Worm (Caenorhabditis elegans) whole organism, L4/young adult: ENCODE measurements around the gene utp-20.

ENCODE experiments used
- W03F9.2 ChIP-seq: fragments of 150-350 bp; optimal IDR thresholded peaks from 2 replicates; lab custom pipeline; 2014; ENCODE audit warnings: missing biosample characterization, missing genetic modification characterization
- dao-5 ChIP-seq: sonication (generic microtip); optimal IDR thresholded peaks from 2 replicates; lab custom pipeline; 2016; ENCODE audit warnings: missing genotype, missing genetic modification characterization, moderate library complexity, missing compliant biosample characterization
- him-1 ChIP-seq: sonication (generic microtip); optimal IDR thresholded peaks from 2 replicates; lab custom pipeline; 2016; ENCODE audit warnings: missing genotype, missing genetic modification reagents, missing genetic modification characterization, missing compliant biosample characterization

utp-20 gene

DNA sequence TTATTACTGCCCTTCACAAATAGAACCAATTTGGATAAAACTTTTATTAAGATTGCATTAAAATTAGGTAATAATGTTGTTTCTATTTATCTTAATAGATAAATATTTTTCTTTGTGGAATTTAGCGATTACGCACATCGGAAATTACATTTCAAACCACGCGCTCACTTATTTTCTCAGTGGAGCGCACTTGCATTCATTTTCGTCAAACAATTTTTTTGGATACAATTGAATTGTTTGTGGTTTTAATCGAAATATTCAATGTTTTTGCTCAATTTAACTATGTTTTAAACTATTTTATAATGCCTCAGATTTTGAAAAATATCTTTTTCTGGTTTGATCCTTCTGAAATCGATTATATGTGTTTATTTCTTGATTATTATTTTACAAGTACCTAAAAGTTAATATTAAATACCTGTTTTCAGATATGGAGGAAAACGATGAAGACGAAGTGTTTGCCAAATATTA, at the start of gene utp-20:
TSS of gene utp-20 (plus strand) at position 418 of the 468 bp plus-strand sequence.
- TF ChIP-seq W03F9.2 (tag; lab: Kevin White, UChicago) = peak; percentile 62
- no peak for TF ChIP-seq dao-5 (tag; lab: Kevin White, UChicago)
- TF ChIP-seq him-1 = no peak

DNA sequence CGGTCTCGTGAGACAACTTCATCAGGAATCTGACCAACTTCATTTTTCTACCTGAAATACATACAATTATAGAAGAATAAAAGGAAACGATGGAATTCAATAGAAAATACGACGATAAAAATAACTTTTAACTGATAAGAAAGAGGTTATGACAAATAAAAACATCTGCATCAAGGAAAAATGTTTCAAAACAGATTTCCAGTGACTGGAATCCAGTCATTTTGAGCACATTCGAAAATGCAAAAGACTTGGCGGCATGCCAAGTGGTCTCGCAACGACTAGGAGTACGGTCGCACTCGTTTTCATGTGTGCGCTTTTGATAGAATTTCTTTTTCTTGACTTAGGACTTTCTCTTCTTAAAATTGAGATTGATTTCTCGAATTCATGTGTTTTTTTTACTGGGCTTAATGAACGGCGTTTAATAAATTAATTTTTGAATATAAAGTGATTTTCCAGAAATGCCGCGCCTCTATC, 46.4 kb upstream of the utp-20 start, which contains the start of the genes snr-3 and rsp-5:
TSS of gene snr-3 (minus strand) at position 51 of the 474 bp plus-strand sequence.
TSS of gene rsp-5 (plus strand) at position 455 of the 474 bp plus-strand sequence.
- peak; percentile 70 for TF ChIP-seq W03F9.2 (tag; lab: Kevin White, UChicago)
- TF ChIP-seq dao-5 (tag; lab: Kevin White, UChicago) = no peak
- peak; percentile 7 for TF ChIP-seq him-1

DNA sequence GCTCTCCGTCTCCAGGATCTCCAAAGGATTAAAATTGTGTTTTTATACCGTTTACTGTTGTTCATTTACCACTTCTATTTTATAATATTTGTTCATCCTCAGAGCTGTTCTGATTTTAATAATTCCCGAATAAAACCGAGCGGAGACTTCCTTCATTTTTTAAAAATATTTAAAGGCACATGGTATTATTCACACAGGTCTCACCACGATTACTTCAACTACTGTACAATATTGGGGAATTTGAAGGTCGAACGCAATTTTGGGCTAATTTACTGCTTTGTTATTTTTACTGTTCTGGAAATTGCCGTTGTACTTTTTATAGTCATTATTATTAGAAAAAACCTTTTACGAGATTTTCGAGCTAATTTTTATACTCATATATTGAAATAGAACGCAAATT, 45.0 kb upstream of the utp-20 start:
- no peak for TF ChIP-seq dao-5 (tag; lab: Kevin White, UChicago)
- TF ChIP-seq him-1 = no peak
- no peak for TF ChIP-seq W03F9.2 (tag; lab: Kevin White, UChicago)

DNA sequence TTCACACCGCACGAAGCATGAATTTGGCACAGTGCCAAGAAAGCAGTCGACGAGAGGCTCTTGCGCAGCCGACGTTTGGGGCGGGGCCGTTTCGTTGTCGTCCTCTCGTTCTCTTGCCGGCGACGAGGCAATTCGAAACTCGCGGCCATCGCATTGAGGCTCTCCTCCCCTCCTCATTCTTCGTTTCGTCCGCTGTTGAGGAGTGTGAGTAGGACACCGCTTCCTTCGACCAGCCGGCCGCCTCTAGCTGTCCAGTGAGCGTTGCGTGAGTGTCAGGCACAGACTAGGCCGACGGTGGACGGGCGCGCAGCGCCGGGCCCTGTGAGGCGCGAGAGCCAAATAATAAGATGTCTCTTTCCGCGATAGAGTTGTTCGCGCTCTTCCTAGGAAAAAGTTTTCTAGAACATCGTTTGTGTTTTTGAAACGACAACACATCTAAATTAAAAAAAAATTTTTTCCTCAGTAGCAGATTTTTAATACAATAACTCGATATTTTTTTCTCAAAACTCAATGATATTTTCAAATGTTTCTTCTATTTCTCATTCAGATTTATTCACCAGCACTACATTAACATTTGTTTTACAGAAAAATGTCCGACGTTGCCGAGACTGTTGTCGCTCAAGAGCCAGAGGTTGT, 44.2 kb upstream of the utp-20 start, which contains the start of the genes T28D9.11 and T28D9.1:
TSS of gene T28D9.11 (minus strand) at position 177 of the 636 bp plus-strand sequence.
TSS of gene T28D9.1 (plus strand) at position 586 of the 636 bp plus-strand sequence.
- TF ChIP-seq dao-5 (tag; lab: Kevin White, UChicago) (no peak), him-1 (peak; percentile 63), W03F9.2 (tag; lab: Kevin White, UChicago) (no peak)

DNA sequence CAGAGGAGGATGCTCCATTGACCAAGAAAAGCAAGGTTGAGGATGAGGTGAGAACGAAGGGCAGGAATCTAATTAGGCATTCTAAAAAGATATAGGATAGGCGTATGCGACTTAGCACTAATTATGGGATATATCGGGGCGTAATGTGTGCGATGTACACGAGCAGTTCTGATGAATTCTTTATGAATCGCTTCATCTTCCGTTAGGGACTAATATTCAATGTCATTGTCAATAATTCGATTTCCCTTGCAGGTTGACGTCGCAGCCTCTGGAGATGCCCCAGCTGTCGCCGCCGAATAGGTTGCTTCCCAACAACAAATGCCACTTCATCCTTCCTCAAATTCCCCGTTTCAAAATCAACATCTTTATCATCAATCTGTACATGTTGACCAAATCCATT, 43.0 kb upstream of the utp-20 start:
- TF ChIP-seq W03F9.2 (tag; lab: Kevin White, UChicago) (no peak), dao-5 (tag; lab: Kevin White, UChicago) (no peak), him-1 (no peak)

DNA sequence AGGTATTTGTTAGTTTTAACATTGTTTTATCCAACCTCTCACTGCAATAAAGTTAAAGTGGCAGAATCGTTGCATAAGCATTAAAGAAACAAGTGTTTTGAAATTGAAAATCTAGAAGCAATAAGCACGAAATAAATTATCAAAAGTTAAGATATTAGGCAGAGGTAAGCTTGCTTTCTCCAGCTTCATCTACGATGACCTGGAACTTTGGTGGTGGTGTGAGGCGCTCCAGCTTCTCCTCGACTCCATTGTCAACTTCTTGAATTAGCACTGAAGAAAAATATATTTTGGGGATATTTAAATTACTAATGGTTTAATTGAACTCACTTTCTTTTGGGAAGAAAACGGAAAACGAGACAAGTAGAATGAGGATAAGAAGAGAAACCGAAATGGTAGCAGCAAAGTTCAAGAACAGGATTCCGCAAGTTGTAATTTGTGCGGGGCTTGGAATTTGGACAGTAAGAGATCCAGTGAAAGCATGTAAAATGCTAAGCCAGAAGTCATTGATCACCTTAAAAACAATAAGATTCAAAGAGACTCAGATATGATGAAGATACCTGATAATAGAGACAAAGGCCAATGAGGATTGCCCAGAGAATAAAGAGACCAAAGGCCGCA, 42.4 kb upstream of the utp-20 start:
- TF ChIP-seq dao-5 (tag; lab: Kevin White, UChicago) (no peak), him-1 (no peak), W03F9.2 (tag; lab: Kevin White, UChicago) (no peak)

DNA sequence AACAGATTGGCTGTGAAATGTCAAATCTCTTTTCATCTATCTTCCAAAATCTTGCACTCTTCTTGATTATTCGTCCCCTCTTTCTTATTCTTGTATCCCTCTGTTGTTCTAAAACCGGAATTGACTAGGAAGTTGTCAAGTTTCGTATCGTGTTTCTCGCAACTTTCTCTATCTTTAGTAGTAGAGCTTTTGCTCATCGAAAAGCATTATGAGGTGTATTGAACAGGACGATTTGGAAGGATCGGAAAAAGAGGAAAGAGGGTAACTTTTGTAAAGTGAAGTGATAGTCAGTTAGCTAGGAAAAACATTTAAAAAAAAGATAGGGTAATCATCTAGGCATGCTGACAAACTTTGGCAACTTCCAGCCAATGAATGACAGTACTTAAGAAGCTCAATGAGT, 39.7 kb upstream of the utp-20 start:
- TF ChIP-seq W03F9.2 (tag; lab: Kevin White, UChicago) (no peak), him-1 (no peak), dao-5 (tag; lab: Kevin White, UChicago) (no peak)

DNA sequence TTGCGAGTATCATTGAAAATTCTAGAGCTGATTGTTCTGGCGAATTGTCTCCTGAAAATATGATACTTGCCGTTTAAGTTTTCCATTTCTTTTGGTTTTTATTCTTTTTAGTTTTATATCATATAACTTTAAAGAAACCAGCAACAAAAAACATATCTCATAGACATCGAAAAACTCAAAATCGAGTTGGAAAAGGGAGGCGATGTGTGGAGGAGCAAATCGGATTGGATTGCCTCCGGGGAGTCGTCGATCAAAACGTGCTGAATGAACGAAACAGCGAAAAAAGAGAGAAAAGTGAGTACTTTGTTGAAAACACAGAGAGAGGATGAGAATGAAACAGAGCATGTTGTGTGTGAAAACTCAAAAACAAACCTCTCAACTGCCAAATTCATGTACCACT, 39.0 kb upstream of the utp-20 start:
- TF ChIP-seq him-1 = no peak
- no peak for TF ChIP-seq W03F9.2 (tag; lab: Kevin White, UChicago)
- no peak for TF ChIP-seq dao-5 (tag; lab: Kevin White, UChicago)

DNA sequence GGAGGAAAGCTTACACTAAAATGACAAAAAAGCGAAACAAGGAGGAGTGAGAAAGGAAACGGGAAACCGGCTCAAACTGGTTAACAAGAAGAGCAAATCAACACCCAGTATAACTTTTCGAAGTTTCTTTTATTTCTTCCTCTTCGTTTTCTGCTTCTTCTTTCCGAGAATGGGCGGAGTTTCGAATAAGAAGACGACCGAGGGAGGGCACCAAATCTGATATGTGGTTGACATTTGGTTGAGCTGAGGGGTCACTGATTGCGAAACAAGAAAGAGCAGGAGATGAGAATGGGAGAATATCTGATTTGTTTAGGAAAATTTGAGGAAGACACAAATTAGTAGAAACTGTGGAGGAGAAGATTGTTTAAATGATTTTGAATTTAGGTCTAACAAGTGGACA, 37.6 kb upstream of the utp-20 start:
- TF ChIP-seq W03F9.2 (tag; lab: Kevin White, UChicago) = no peak
- TF ChIP-seq him-1 = no peak
- no peak for TF ChIP-seq dao-5 (tag; lab: Kevin White, UChicago)

DNA sequence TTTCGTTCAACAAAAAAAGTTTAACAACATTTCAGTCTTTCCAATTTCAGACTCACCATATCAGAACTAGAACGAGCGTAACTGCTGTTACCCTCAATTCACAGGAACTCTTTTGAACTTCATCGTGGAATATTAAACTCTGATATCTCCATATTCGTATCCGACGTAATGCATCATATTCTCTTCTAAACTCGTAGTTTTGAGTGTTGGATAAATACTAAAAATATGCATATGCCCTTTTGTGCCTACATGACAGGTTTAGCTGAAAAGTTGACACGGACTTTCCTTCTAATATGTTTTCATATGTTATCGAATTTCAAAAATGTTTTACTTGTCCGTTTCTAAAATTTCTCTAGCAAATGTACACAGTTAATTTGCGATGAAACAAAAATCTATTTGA, 37.1 kb upstream of the utp-20 start, which contains the start of gene twk-49:
TSS of gene twk-49 (minus strand) at position 101 of the 400 bp plus-strand sequence.
- TF ChIP-seq him-1 (no peak), W03F9.2 (tag; lab: Kevin White, UChicago) (no peak), dao-5 (tag; lab: Kevin White, UChicago) (no peak)

DNA sequence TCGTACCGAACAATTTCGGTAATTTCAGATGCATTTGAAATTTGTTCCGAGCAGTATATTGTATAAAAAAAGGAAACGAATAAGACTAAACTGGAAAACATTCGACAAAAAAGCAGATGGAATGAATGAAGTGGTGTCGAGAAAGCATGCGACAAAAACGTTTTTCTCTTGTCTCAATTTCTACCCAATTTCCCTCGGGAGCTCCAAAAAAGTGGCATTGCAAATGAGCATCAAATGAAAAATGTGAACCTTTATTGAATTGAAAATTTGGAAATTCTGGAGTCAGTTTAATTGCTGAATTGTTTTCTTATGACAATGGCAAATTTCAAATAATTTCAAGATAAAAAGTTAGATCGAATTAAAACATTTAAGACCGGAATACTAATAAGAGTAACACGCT, 36.0 kb upstream of the utp-20 start, which contains the start of gene R05G9.5:
TSS of gene R05G9.5 (minus strand) at position 101 of the 400 bp plus-strand sequence.
- TF ChIP-seq W03F9.2 (tag; lab: Kevin White, UChicago) (no peak), dao-5 (tag; lab: Kevin White, UChicago) (no peak), him-1 (no peak)

DNA sequence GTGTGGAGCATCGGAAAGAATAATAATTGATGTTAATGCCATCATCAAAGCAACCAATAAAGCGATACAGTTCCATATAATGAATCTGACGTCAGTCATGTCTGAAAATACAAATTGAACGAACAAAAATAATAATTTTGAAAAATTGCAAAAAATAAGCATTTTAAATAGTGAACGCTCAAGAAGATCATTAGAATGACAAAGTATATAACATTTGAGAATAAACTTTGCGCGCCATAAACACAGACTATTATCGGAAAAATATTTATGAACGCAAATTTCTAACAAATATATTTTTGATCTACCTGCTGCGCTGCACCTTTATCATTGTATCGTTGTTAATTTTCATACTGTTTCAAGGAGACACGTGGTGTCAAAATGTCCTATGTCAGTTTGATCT, 34.8 kb upstream of the utp-20 start, which contains the start of gene R05G9.3:
TSS of gene R05G9.3 (minus strand) at position 101 of the 400 bp plus-strand sequence.
- TF ChIP-seq W03F9.2 (tag; lab: Kevin White, UChicago) (no peak), him-1 (no peak), dao-5 (tag; lab: Kevin White, UChicago) (no peak)

DNA sequence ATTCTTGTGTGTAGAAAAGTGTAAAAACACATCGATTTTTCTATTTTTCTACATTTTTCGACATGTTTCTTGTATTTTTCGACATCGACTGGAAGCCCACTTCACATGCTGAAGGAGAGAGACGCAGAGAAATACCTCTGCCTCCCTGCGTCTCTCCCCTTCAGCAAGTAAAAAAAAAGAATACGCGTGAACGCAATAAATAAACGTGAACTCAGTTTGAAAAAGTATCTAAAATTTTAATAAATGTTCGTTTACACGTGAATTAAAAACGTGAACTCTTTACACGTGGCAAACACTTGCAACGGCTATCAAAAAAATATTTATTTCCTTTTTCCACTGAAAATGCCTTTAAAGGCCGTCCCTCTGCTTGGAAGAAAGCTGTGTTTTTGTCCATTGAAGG, 33.3 kb upstream of the utp-20 start, which contains the start of gene R05G9.1:
TSS of gene R05G9.1 (plus strand) at position 343 of the 400 bp plus-strand sequence.
- no peak for TF ChIP-seq him-1

DNA sequence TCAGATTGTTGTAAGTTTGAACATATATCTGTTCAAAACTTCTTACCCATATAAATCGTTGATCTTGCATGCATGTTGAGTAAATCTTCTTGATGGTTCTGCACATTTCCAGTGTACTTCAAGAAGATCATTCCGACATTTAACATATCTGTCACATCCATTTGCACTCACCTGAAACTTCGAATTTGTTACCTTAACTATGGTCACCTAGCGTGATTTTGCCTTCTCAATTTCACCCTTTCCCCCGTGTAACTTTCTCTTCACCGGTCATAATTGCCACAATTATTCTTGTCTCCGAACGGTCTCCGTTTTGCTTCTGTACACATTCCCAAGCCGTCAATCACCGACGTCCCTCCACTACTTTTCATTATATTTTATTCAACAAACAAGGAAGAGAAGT, 22.8 kb upstream of the utp-20 start:
- no peak for TF ChIP-seq dao-5 (tag; lab: Kevin White, UChicago)
- TF ChIP-seq W03F9.2 (tag; lab: Kevin White, UChicago) = no peak
- no peak for TF ChIP-seq him-1
